Fruit fly (Drosophila melanogaster) whole organism, prepupa: ENCODE measurements around the gene CG33333.

Source experiments
- CG11902 ChIP-seq: fragments of 200-800 bp; sonication (Bioruptor generic); optimal IDR thresholded peaks from 3 replicates; lab custom pipeline; 2016; ENCODE audit warnings: missing biosample characterization, missing genetic modification characterization
- CG15336 ChIP-seq: fragments of 200-800 bp; sonication (Bioruptor generic); IDR thresholded peaks from 2 replicates; pipeline ENCODE4 v1.3.6; 2022; ENCODE audit warnings: missing biosample characterization, missing genetic modification characterization
- Hr39 ChIP-seq: fragments of 200-800 bp; sonication (Bioruptor generic); optimal IDR thresholded peaks from 2 replicates; lab custom pipeline; 2016; ENCODE audit warnings: missing biosample characterization, missing genetic modification characterization
- Lpt ChIP-seq: fragments of 200-800 bp; sonication (Bioruptor generic); optimal IDR thresholded peaks from 3 replicates; lab custom pipeline; 2016; ENCODE audit warnings: missing biosample characterization, missing genetic modification characterization
- OdsH ChIP-seq: fragments of 200-800 bp; sonication (Bioruptor generic); optimal IDR thresholded peaks from 3 replicates; lab custom pipeline; 2016; ENCODE audit warnings: missing biosample characterization, missing genetic modification characterization
- Sox102F ChIP-seq: fragments of 200-800 bp; sonication (Bioruptor generic); optimal IDR thresholded peaks from 2 replicates; lab custom pipeline; 2016; ENCODE audit warnings: missing biosample characterization, mild to moderate bottlenecking, missing genetic modification characterization
- Sox15 ChIP-seq: fragments of 200-800 bp; sonication (Bioruptor generic); optimal IDR thresholded peaks from 3 replicates; lab custom pipeline; 2016; ENCODE audit warnings: missing biosample characterization, missing genetic modification characterization
- eg ChIP-seq: fragments of 200-800 bp; sonication (Bioruptor generic); IDR thresholded peaks from 3 replicates; pipeline ENCODE4 v1.3.6; 2022; ENCODE audit warnings: missing biosample characterization, missing genetic modification characterization
- fd59A ChIP-seq: fragments of 200-800 bp; sonication (Bioruptor generic); optimal IDR thresholded peaks from 2 replicates; lab custom pipeline; 2017; ENCODE audit warnings: missing biosample characterization, mild to moderate bottlenecking, missing genetic modification characterization, missing genetic modification reagents
- net ChIP-seq: fragments of 200-800 bp; sonication (Bioruptor generic); optimal IDR thresholded peaks from 3 replicates; lab custom pipeline; 2016; ENCODE audit warnings: missing biosample characterization, missing genetic modification characterization
- spab ChIP-seq: fragments of 200-800 bp; sonication (Bioruptor generic); optimal IDR thresholded peaks from 2 replicates; lab custom pipeline; 2017; ENCODE audit warnings: missing biosample characterization, mild to moderate bottlenecking, missing genetic modification characterization, missing genetic modification reagents

dm6 chr3R:17403618-17404017 is 13.6 kb upstream of the CG33333 start, which contains the start of gene CG34280:
- TF ChIP-seq Hr39, result no peak
- no peak for TF ChIP-seq eg
- TF ChIP-seq net, result no peak
- no peak for TF ChIP-seq CG11902 (GFP tag; lab: Kevin White, UChicago)
- no peak for TF ChIP-seq Sox102F (GFP tag; lab: Kevin White, UChicago)
- no peak for TF ChIP-seq fd59A (GFP tag; lab: Kevin White, UChicago)
- no peak for TF ChIP-seq OdsH (GFP tag; lab: Kevin White, UChicago)
- TF ChIP-seq spab (GFP tag; lab: Kevin White, UChicago), result no peak
- no peak for TF ChIP-seq Sox15
- no peak for TF ChIP-seq CG15336 (GFP tag; lab: Robert Waterston, UW)
- no peak for TF ChIP-seq Lpt (GFP tag; lab: Kevin White, UChicago)
